Fruit fly (Drosophila melanogaster): ENCODE measurements around the gene CG13654.

DNA sequence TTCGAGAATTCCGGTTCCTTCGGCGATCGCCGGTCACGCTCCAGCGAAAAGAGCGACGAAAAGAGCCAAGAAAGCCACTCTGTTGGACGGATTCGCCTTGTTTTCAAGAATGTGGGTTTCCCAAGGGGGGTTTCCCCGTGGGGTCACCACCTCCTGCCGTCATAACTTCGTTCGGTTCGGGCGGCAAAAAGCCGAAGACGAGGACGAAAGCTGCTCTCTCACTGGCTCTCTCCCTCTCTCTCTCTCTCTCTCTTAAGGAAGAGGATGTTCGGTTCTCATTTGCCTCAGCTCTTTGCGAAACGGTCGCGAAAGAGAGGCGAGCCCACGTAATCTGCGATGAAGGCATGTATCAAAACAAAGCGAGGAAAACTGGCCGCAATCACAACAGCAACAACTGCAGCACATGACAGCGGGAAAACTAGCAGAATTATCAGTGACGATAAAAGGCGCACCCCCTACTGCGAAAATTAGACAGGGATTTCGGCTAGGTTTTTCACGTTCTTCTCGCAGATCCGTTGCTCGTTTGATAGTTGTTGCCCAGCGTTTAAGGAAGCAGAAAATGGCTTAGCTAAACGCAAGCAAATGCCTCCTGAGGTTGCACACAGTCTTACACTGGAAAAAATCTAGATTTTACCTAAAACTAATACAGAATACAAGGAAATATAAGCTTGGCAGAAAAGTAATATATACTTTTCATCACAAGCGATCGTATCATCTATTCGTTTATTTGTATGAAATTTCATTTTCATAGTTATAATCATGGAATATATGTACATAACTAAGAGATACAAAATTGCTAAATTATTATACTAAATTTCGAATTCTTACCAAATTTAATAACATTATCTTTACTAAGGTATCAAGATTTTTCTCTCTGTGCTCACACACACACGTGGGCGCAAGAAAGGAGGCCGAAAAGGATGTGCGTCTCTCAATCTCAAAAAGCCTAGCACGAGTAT is 15.9 kb upstream of the CG13654 start, which contains the start of gene dan:
- TF ChIP-seq CTCF (optimal IDR thresholded peaks at IDR 0.05), result no peak
- no peak for TF ChIP-seq CG8478 (optimal IDR thresholded peaks at IDR 0.05)

Measured in S2 (cell line).